Worm (Caenorhabditis elegans) whole organism, midembryonic: ENCODE results near the gene fip-1.

ENCODE experiments used
- T22C8.4 ChIP-seq: fragments of 200-800 bp; sonication (Bioruptor generic); IDR thresholded peaks from 2 replicates; pipeline ENCODE4 v1.3.6; 2022; ENCODE audit warnings: missing genetic modification characterization, missing compliant biosample characterization
- med-1 ChIP-seq: sonication (generic microtip); optimal IDR thresholded peaks from 2 replicates; lab custom pipeline; 2017; ENCODE audit warnings: missing genetic modification characterization, mild to moderate bottlenecking, missing compliant biosample characterization, antibody characterized with exemption, missing genetic modification reagents; ENCODE audit not compliant: insufficient read depth
- ref-1 ChIP-seq: fragments of 200-800 bp; sonication (Bioruptor generic); conservative IDR thresholded peaks from 2 replicates; pipeline ENCODE4 v1.3.6; 2022; ENCODE audit warnings: missing genetic modification reagents, missing genetic modification characterization, missing compliant biosample characterization

DNA sequence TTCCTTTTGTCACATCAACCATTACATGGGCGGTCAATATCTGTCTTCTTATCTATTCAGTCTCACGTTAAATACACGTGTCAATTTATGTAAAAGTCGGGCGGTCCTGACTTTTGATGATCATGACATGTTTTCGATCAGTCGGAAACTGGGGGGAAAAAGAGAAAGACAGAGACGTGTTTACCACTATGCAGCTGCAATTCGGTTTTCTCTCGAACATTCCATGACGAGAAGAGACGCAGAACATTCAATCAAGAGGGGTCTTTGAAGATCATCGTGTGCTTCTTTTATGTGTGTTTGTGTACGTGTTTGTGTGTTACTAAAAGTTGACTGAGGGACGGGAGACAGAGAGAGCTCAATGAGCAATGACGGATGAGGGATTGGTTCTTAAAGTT lies 18.8 kb downstream of the fip-1 start:
- no peak for TF ChIP-seq ref-1 (GFP tag; lab: Robert Waterston, UW)
- TF ChIP-seq T22C8.4 (GFP tag; lab: Robert Waterston, UW), result no peak
- TF ChIP-seq med-1, result no peak
